Worm (Caenorhabditis elegans) whole organism, L3 larva: Measurements from ENCODE around the gene ZK688.9.

ENCODE experiments used
- R02D3.7 ChIP-seq: fragments of 150-350 bp; optimal IDR thresholded peaks from 2 replicates; lab custom pipeline; 2014; ENCODE audit warnings: missing biosample characterization, missing genetic modification characterization
- ZK546.5 ChIP-seq: sonication (generic microtip); optimal IDR thresholded peaks from 2 replicates; lab custom pipeline; 2017; ENCODE audit warnings: missing biosample characterization, missing genetic modification characterization
- aly-2 ChIP-seq: fragments of 150-350 bp; optimal IDR thresholded peaks from 2 replicates; lab custom pipeline; 2014; ENCODE audit warnings: missing biosample characterization, missing genetic modification characterization
- ama-1 ChIP-seq: fragments of 150-350 bp; optimal IDR thresholded peaks from 2 replicates; lab custom pipeline; 2018
- ceh-16 ChIP-seq: sonication (generic microtip); optimal IDR thresholded peaks from 2 replicates; lab custom pipeline; 2017; ENCODE audit warnings: missing biosample characterization, missing genetic modification characterization
- ceh-28 ChIP-seq: fragments of 150-350 bp; optimal IDR thresholded peaks from 2 replicates; lab custom pipeline; 2014; ENCODE audit warnings: missing biosample characterization, missing genetic modification reagents, missing genetic modification characterization
- ceh-82 ChIP-seq: fragments of 150-350 bp; optimal IDR thresholded peaks from 2 replicates; lab custom pipeline; 2014; ENCODE audit warnings: missing biosample characterization, missing genetic modification characterization
- ceh-9 ChIP-seq: sonication (generic microtip); optimal IDR thresholded peaks from 2 replicates; lab custom pipeline; 2018; ENCODE audit warnings: missing biosample characterization, missing genetic modification characterization
- daf-12 ChIP-seq: fragments of 150-350 bp; optimal IDR thresholded peaks from 2 replicates; lab custom pipeline; 2014; ENCODE audit warnings: missing biosample characterization, missing genetic modification reagents, missing genetic modification characterization
- egl-27 ChIP-seq: sonication (generic microtip); optimal IDR thresholded peaks from 4 replicates; lab custom pipeline; 2017; ENCODE audit warnings: missing biosample characterization, missing genetic modification reagents, missing genetic modification characterization
- egl-5 ChIP-seq: fragments of 150-350 bp; optimal IDR thresholded peaks from 2 replicates; lab custom pipeline; 2017; ENCODE audit warnings: missing biosample characterization, missing genetic modification reagents, missing genetic modification characterization, inconsistent platforms
- elt-1 ChIP-seq: fragments of 150-350 bp; optimal IDR thresholded peaks from 2 replicates; lab custom pipeline; 2014; ENCODE audit warnings: missing biosample characterization, missing genetic modification characterization
- elt-2 ChIP-seq: sonication (generic microtip); optimal IDR thresholded peaks from 2 replicates; lab custom pipeline; 2016; ENCODE audit warnings: missing genetic modification reagents, mild to moderate bottlenecking, missing genetic modification characterization, missing compliant biosample characterization
- elt-3 ChIP-seq, 3 experiments: fragments of 150-350 bp in 1 of 3; sonication (generic microtip) in 2 of 3; optimal IDR thresholded peaks; 2 replicates in 2 of 3; 4 replicates in 1 of 3; lab custom pipeline; 2014 to 2017; ENCODE audit warnings: missing biosample characterization in 3 of 3, missing genetic modification characterization in 3 of 3
- eor-1 ChIP-seq, 2 experiments: fragments of 150-350 bp; optimal IDR thresholded peaks; 2 replicates each; lab custom pipeline; 2014 to 2018; ENCODE audit warnings: missing biosample characterization in 2 of 2, missing genetic modification characterization in 2 of 2
- fkh-2 ChIP-seq: fragments of 150-350 bp; optimal IDR thresholded peaks from 2 replicates; lab custom pipeline; 2014; ENCODE audit warnings: missing biosample characterization, missing genetic modification reagents, missing genetic modification characterization
- fos-1 ChIP-seq: fragments of 150-350 bp; optimal IDR thresholded peaks from 2 replicates; lab custom pipeline; 2014; ENCODE audit warnings: missing biosample characterization, missing genetic modification characterization
- hmg-11 ChIP-seq: sonication (generic microtip); optimal IDR thresholded peaks from 2 replicates; lab custom pipeline; 2016; ENCODE audit warnings: missing genetic modification characterization, missing compliant biosample characterization
- lin-15B ChIP-seq: fragments of 150-350 bp; optimal IDR thresholded peaks from 2 replicates; lab custom pipeline; 2014; ENCODE audit warnings: missing biosample characterization, missing genetic modification characterization
- lin-39 ChIP-seq: fragments of 150-350 bp; optimal IDR thresholded peaks from 2 replicates; lab custom pipeline; 2018; ENCODE audit warnings: missing biosample characterization, missing genetic modification reagents, missing genetic modification characterization
- lsy-12 ChIP-seq: sonication (generic microtip); optimal IDR thresholded peaks from 2 replicates; lab custom pipeline; 2016; ENCODE audit warnings: mild to moderate bottlenecking, missing genetic modification characterization, missing compliant biosample characterization
- mdl-1 ChIP-seq: fragments of 150-350 bp; optimal IDR thresholded peaks from 2 replicates; lab custom pipeline; 2014; ENCODE audit warnings: missing biosample characterization, missing genetic modification characterization
- mml-1 ChIP-seq: fragments of 150-350 bp; sonication (generic microtip); optimal IDR thresholded peaks from 3 replicates; lab custom pipeline; 2014; ENCODE audit warnings: missing biosample characterization, missing genetic modification characterization
- nfya-1 ChIP-seq: sonication (generic microtip); optimal IDR thresholded peaks from 2 replicates; lab custom pipeline; 2017; ENCODE audit warnings: missing genetic modification characterization, mild to moderate bottlenecking, missing compliant biosample characterization, antibody characterized with exemption, moderate library complexity; ENCODE audit not compliant: insufficient read depth
- nhr-11 ChIP-seq: fragments of 150-350 bp; optimal IDR thresholded peaks from 2 replicates; lab custom pipeline; 2014; ENCODE audit warnings: missing biosample characterization, missing genetic modification characterization
- nhr-12 ChIP-seq: fragments of 150-350 bp; optimal IDR thresholded peaks from 2 replicates; lab custom pipeline; 2014; ENCODE audit warnings: missing biosample characterization, missing genetic modification characterization
- nhr-23 ChIP-seq: fragments of 150-350 bp; optimal IDR thresholded peaks from 2 replicates; lab custom pipeline; 2014; ENCODE audit warnings: missing biosample characterization, missing genetic modification reagents, missing genetic modification characterization
- nhr-237 ChIP-seq: fragments of 150-350 bp; optimal IDR thresholded peaks from 2 replicates; lab custom pipeline; 2014; ENCODE audit warnings: missing biosample characterization, missing genetic modification characterization
- nhr-25 ChIP-seq: sonication (generic microtip); optimal IDR thresholded peaks from 2 replicates; lab custom pipeline; 2017; ENCODE audit warnings: missing biosample characterization, missing genetic modification characterization
- nhr-28 ChIP-seq: fragments of 150-350 bp; optimal IDR thresholded peaks from 2 replicates; lab custom pipeline; 2014; ENCODE audit warnings: missing biosample characterization, missing genetic modification characterization
- nhr-43 ChIP-seq: sonication (generic microtip); optimal IDR thresholded peaks from 2 replicates; lab custom pipeline; 2016; ENCODE audit warnings: mild to moderate bottlenecking, missing genetic modification characterization, missing compliant biosample characterization; ENCODE audit not compliant: poor library complexity, severe bottlenecking
- nhr-67 ChIP-seq: fragments of 150-350 bp; optimal IDR thresholded peaks from 2 replicates; lab custom pipeline; 2014; ENCODE audit warnings: missing biosample characterization, missing genetic modification characterization
- nhr-76 ChIP-seq: fragments of 150-350 bp; sonication (generic microtip); optimal IDR thresholded peaks from 5 replicates; lab custom pipeline; 2014; ENCODE audit warnings: missing biosample characterization, missing genetic modification characterization
- pha-4 ChIP-seq: fragments of 150-350 bp; optimal IDR thresholded peaks from 2 replicates; lab custom pipeline; 2014; ENCODE audit warnings: missing biosample characterization, missing genetic modification reagents, missing genetic modification characterization
- pqm-1 ChIP-seq: fragments of 150-350 bp; optimal IDR thresholded peaks from 2 replicates; lab custom pipeline; 2017; ENCODE audit warnings: missing biosample characterization, missing genetic modification characterization, inconsistent platforms
- sea-2 ChIP-seq: fragments of 150-350 bp; sonication (generic microtip); optimal IDR thresholded peaks from 4 replicates; lab custom pipeline; 2014; ENCODE audit warnings: missing biosample characterization, missing genetic modification reagents, missing genetic modification characterization
- snpc-4 ChIP-seq: fragments of 150-350 bp; optimal IDR thresholded peaks from 2 replicates; lab custom pipeline; 2014; ENCODE audit warnings: missing biosample characterization, missing genetic modification characterization
- tbx-2 ChIP-seq: sonication (generic microtip); optimal IDR thresholded peaks from 2 replicates; lab custom pipeline; 2016; ENCODE audit warnings: mild to moderate bottlenecking, missing genetic modification characterization, missing compliant biosample characterization
- unc-39 ChIP-seq: sonication (generic microtip); optimal IDR thresholded peaks from 4 replicates; lab custom pipeline; 2017; ENCODE audit warnings: missing biosample characterization, missing genetic modification characterization
- unc-62 ChIP-seq: fragments of 150-350 bp; sonication (generic microtip); optimal IDR thresholded peaks from 4 replicates; lab custom pipeline; 2014; ENCODE audit warnings: missing biosample characterization, missing genetic modification reagents, missing genetic modification characterization
- zag-1 ChIP-seq: fragments of 150-350 bp; optimal IDR thresholded peaks from 2 replicates; lab custom pipeline; 2014; ENCODE audit warnings: missing biosample characterization, missing genetic modification characterization
- ztf-4 ChIP-seq: fragments of 150-350 bp; optimal IDR thresholded peaks from 2 replicates; lab custom pipeline; 2014; ENCODE audit warnings: missing biosample characterization, missing genetic modification characterization

The ZK688.9 gene

ce11 chrIII:7858407-7859029, 24.3 kb downstream of the ZK688.9 start, which contains the start of the genes coq-5 and ufm-1:
Gene coq-5, minus strand, starts transcription at chrIII:7858457.
Gene ufm-1, plus strand, starts transcription at chrIII:7858979.
- no peak for TF ChIP-seq fkh-2
- TF ChIP-seq ZK546.5 = no peak
- TF ChIP-seq ama-1 (lab: Kevin White, UChicago) = no peak
- no peak for TF ChIP-seq nhr-237
- no peak for TF ChIP-seq tbx-2 (tag; lab: Kevin White, UChicago)
- peak; percentile 8 for TF ChIP-seq hmg-11 (tag; lab: Kevin White, UChicago)
- no peak for TF ChIP-seq fos-1
- no peak for TF ChIP-seq pqm-1 (tag; lab: Kevin White, UChicago)
- TF ChIP-seq mml-1 (tag; lab: Kevin White, UChicago) = no peak
- TF ChIP-seq pha-4 (tag; lab: Kevin White, UChicago) = peak; percentile 14
- TF ChIP-seq nhr-23 (tag; lab: Kevin White, UChicago) = no peak
- TF ChIP-seq mdl-1 (tag; lab: Kevin White, UChicago) = no peak
- TF ChIP-seq ztf-4 (tag; lab: Kevin White, UChicago) = no peak
- peak; percentile 55 for TF ChIP-seq nhr-43
- TF ChIP-seq elt-2 (tag; lab: Kevin White, UChicago) = peak; percentile 4
- TF ChIP-seq ceh-82 (tag; lab: Kevin White, UChicago) = no peak
- no peak for TF ChIP-seq daf-12
- no peak for TF ChIP-seq lin-39 (tag; lab: Kevin White, UChicago)
- no peak for TF ChIP-seq aly-2 (tag; lab: Kevin White, UChicago)
- TF ChIP-seq nhr-25 (tag; lab: Kevin White, UChicago) = no peak
- TF ChIP-seq zag-1 (tag; lab: Kevin White, UChicago) = no peak
- no peak for TF ChIP-seq nhr-76 (tag; lab: Kevin White, UChicago)
- no peak for TF ChIP-seq elt-3 (tag; optimal IDR thresholded peaks at IDR 0.05; lab: Kevin White, UChicago)
- TF ChIP-seq lsy-12 = no peak
- TF ChIP-seq nhr-11 (tag; lab: Kevin White, UChicago) = no peak
- TF ChIP-seq unc-62 (GFP tag; lab: Kevin White, UChicago) = no peak
- TF ChIP-seq unc-39 = no peak
- peak; percentile 18 for TF ChIP-seq lin-15B (tag; lab: Kevin White, UChicago)
- no peak for TF ChIP-seq egl-5 (tag; lab: Kevin White, UChicago)
- TF ChIP-seq R02D3.7 (tag; lab: Kevin White, UChicago) = no peak
- no peak for TF ChIP-seq ceh-28 (tag; lab: Kevin White, UChicago)
- TF ChIP-seq snpc-4 (tag; lab: Kevin White, UChicago) = no peak
- no peak for TF ChIP-seq elt-1 (tag; lab: Kevin White, UChicago)
- TF ChIP-seq nhr-67 = no peak
- TF ChIP-seq nfya-1 = peak; percentile 5
- no peak for TF ChIP-seq sea-2
- TF ChIP-seq egl-27 (tag; lab: Kevin White, UChicago) = no peak
- no peak for TF ChIP-seq nhr-28 (tag; lab: Kevin White, UChicago)
- no peak for TF ChIP-seq ceh-16
- TF ChIP-seq eor-1 (tag; optimal IDR thresholded peaks at IDR 0.05; lab: Kevin White, UChicago) = no peak
- TF ChIP-seq ceh-9 (tag; lab: Kevin White, UChicago) = no peak
- TF ChIP-seq nhr-12 (tag; lab: Kevin White, UChicago) = no peak
- TF ChIP-seq, all 47 proteins: peak for 6

- TF ChIP-seq egl-27 (tag; lab: Kevin White, UChicago) (no peak), nhr-237 (no peak), elt-1 (tag; lab: Kevin White, UChicago) (no peak), aly-2 (tag; lab: Kevin White, UChicago) (no peak), nhr-25 (tag; lab: Kevin White, UChicago) (no peak), zag-1 (tag; lab: Kevin White, UChicago) (no peak), fkh-2 (no peak), mml-1 (tag; lab: Kevin White, UChicago) (no peak), nhr-76 (tag; lab: Kevin White, UChicago) (no peak), sea-2 (no peak), ceh-9 (tag; lab: Kevin White, UChicago) (no peak)
- TF ChIP-seq, all 47 proteins: peak for 0
Measured at ce11 chrIII:7857142-7857541, 25.7 kb downstream of the ZK688.9 start, which contains the start of gene tag-307. Gene tag-307, minus strand, starts transcription at chrIII:7857242.
